Worm (Caenorhabditis elegans): ENCODE results near the gene srw-134.

Gene srw-134

ce11 chrV:4131471-4131939 is 19.1 kb upstream of the srw-134 start, which contains the start of gene nhr-57 (continued):
- no peak for TF ChIP-seq sdz-12 (GFP tag; optimal IDR thresholded peaks at IDR 0.05)
- TF ChIP-seq mxl-3 (GFP tag; optimal IDR thresholded peaks at IDR 0.05), result peak; percentile 63
- TF ChIP-seq ztf-11 (tag; optimal IDR thresholded peaks at IDR 0.05), result no peak
- TF ChIP-seq ctbp-1 (GFP tag; IDR thresholded peaks at IDR 0.05), result no peak
- TF ChIP-seq T20F7.1 (GFP tag; optimal IDR thresholded peaks at IDR 0.05), result no peak
- peak in 1 of 2 experiments; percentile 84 for TF ChIP-seq unc-62 (GFP tag; optimal IDR thresholded peaks at IDR 0.05 in 1 of 2)
- TF ChIP-seq unc-62 (tag; optimal IDR thresholded peaks at IDR 0.05), result no peak
- peak; percentile 35 for TF ChIP-seq pqm-1 (tag; optimal IDR thresholded peaks at IDR 0.05)
- peak; percentile 49 for TF ChIP-seq lin-1 (GFP tag; IDR thresholded peaks at IDR 0.05)
- peak; percentile 4 for TF ChIP-seq nhr-77 (tag; optimal IDR thresholded peaks at IDR 0.05)
- no peak for TF ChIP-seq Y5F2A.4 (GFP tag; optimal IDR thresholded peaks at IDR 0.05)
- TF ChIP-seq nhr-76 (tag; optimal IDR thresholded peaks at IDR 0.05), result no peak
- no peak for TF ChIP-seq lim-7 (GFP tag; IDR thresholded peaks at IDR 0.05)

- no peak for TF ChIP-seq lin-1 (GFP tag; IDR thresholded peaks at IDR 0.05)
- no peak for TF ChIP-seq ces-1 (GFP tag; optimal IDR thresholded peaks at IDR 0.05)
- no peak for TF ChIP-seq pqm-1 (tag; optimal IDR thresholded peaks at IDR 0.05)
- TF ChIP-seq rbr-2 (tag; optimal IDR thresholded peaks at IDR 0.05), result no peak
- no peak for TF ChIP-seq ZK546.5 (tag; optimal IDR thresholded peaks at IDR 0.05)
- TF ChIP-seq cey-2 (tag; optimal IDR thresholded peaks at IDR 0.05; ENCODE audit: borderline replicate concordance, insufficient read depth), result no peak
- no peak for TF ChIP-seq unc-39 (tag; optimal IDR thresholded peaks at IDR 0.05)
- no peak for TF ChIP-seq dmd-6 (GFP tag; IDR thresholded peaks at IDR 0.05)
- no peak for TF ChIP-seq ceh-28 (tag; optimal IDR thresholded peaks at IDR 0.05)
- TF ChIP-seq unc-130 (GFP tag; optimal IDR thresholded peaks at IDR 0.05), result no peak
- TF ChIP-seq lsy-2 (tag; optimal IDR thresholded peaks at IDR 0.05), result no peak
- no peak for TF ChIP-seq ceh-44 (GFP tag; IDR thresholded peaks at IDR 0.05)
- no peak for TF ChIP-seq hif-1 (tag; optimal IDR thresholded peaks at IDR 0.05)
Observed at ce11 chrV:4129604-4130003, 17.2 kb upstream of the srw-134 start, which contains the start of gene phat-4. TSS of gene phat-4 (plus strand) at chrV:4129904.

- TF ChIP-seq gei-8 (GFP tag; optimal IDR thresholded peaks at IDR 0.05) (no peak), nhr-41 (GFP tag; IDR thresholded peaks at IDR 0.05) (no peak), ceh-28 (tag; optimal IDR thresholded peaks at IDR 0.05) (no peak), Y5F2A.4 (GFP tag; optimal IDR thresholded peaks at IDR 0.05) (no peak), Y75B8A.6 (GFP tag; IDR thresholded peaks at IDR 0.05) (no peak)
Observed at ce11 chrV:4127435-4127834, 15.0 kb upstream of the srw-134 start, which contains the start of gene T05B4.13. TSS of gene T05B4.13 (minus strand) at chrV:4127535.

ce11 chrV:4125552-4126084 is 13.2 kb upstream of the srw-134 start, which contains the start of gene T05B4.12:
TSS of gene T05B4.12 (minus strand) at chrV:4126034.
- TF ChIP-seq unc-62 (GFP tag; optimal IDR thresholded peaks at IDR 0.05 in 1 of 2) (no peak), unc-62 (tag; optimal IDR thresholded peaks at IDR 0.05) (no peak), skn-1 (tag; optimal IDR thresholded peaks at IDR 0.05) (no peak), ZK546.5 (tag; optimal IDR thresholded peaks at IDR 0.05) (no peak), set-16 (GFP tag; IDR thresholded peaks at IDR 0.05) (peak; percentile 68)

- TF ChIP-seq T26A8.4 (GFP tag; IDR thresholded peaks at IDR 0.05) (no peak), hlh-11 (tag; optimal IDR thresholded peaks at IDR 0.05) (no peak), Y48G9A.11 (GFP tag; IDR thresholded peaks at IDR 0.05) (no peak), unc-62 (GFP tag; optimal IDR thresholded peaks at IDR 0.05 in 1 of 2) (no peak), unc-62 (tag; optimal IDR thresholded peaks at IDR 0.05) (no peak), lin-38 (GFP tag; IDR thresholded peaks at IDR 0.05) (no peak), ZK546.5 (tag; optimal IDR thresholded peaks at IDR 0.05) (no peak), ceh-28 (tag; optimal IDR thresholded peaks at IDR 0.05) (no peak), zip-11 (GFP tag; IDR thresholded peaks at IDR 0.05) (no peak), ceh-44 (GFP tag; IDR thresholded peaks at IDR 0.05) (no peak)
Observed at ce11 chrV:4122415-4122814, 10.0 kb upstream of the srw-134 start, which contains the start of gene phat-5. TSS of gene phat-5 (minus strand) at chrV:4122515.
